Fruit fly (Drosophila melanogaster): ENCODE data around the gene caps.

dm6 chr3L:13226894-13227293 is 1.6 kb upstream of the caps start:
- TF ChIP-seq Gug (GFP tag; IDR thresholded peaks at IDR 0.05), result no peak
- TF ChIP-seq cyc (GFP tag; optimal IDR thresholded peaks at IDR 0.05), result peak; percentile 6
- TF ChIP-seq CG6854 (GFP tag; optimal IDR thresholded peaks at IDR 0.05), result no peak
- peak; percentile 39 for TF ChIP-seq acj6 (GFP tag; optimal IDR thresholded peaks at IDR 0.05)
- no peak for TF ChIP-seq salr (GFP tag; optimal IDR thresholded peaks at IDR 0.05)
- no peak for TF ChIP-seq Hr39 (GFP tag; optimal IDR thresholded peaks at IDR 0.05)
- no peak for TF ChIP-seq CG32006 (GFP tag; optimal IDR thresholded peaks at IDR 0.05)
- no peak for TF ChIP-seq Met (GFP tag; optimal IDR thresholded peaks at IDR 0.05)
- no peak for TF ChIP-seq fd59A (GFP tag; optimal IDR thresholded peaks at IDR 0.05)
- TF ChIP-seq OdsH (GFP tag; optimal IDR thresholded peaks at IDR 0.05), result peak; percentile 29
- TF ChIP-seq CG6276 (GFP tag; optimal IDR thresholded peaks at IDR 0.05), result no peak
- TF ChIP-seq CG7368 (GFP tag; optimal IDR thresholded peaks at IDR 0.05), result peak; percentile 51
- TF ChIP-seq CG8319 (GFP tag; optimal IDR thresholded peaks at IDR 0.05), result peak; percentile 27
